Fruit fly (Drosophila melanogaster) whole organism, embryonic: Measurements from ENCODE around the gene tth.

ENCODE experiments used
- ATbp ChIP-seq: fragments of 200-800 bp; sonication (Bioruptor generic); optimal IDR thresholded peaks from 2 replicates; lab custom pipeline; 2017; ENCODE audit warnings: missing biosample characterization, mild to moderate bottlenecking, missing genetic modification characterization, missing genetic modification reagents
- Asciz ChIP-seq: fragments of 200-800 bp; sonication (Bioruptor generic); optimal IDR thresholded peaks from 2 replicates; lab custom pipeline; 2017; ENCODE audit warnings: missing biosample characterization, mild to moderate bottlenecking, missing genetic modification characterization, missing genetic modification reagents
- Bdp1 ChIP-seq: fragments of 200-800 bp; sonication (Bioruptor generic); optimal IDR thresholded peaks from 3 replicates; lab custom pipeline; 2016; ENCODE audit warnings: missing biosample characterization, missing genetic modification characterization
- CG11504 ChIP-seq: fragments of 200-800 bp; sonication (Bioruptor generic); optimal IDR thresholded peaks from 3 replicates; lab custom pipeline; 2019; ENCODE audit warnings: missing biosample characterization, mild to moderate bottlenecking, missing genetic modification characterization, moderate library complexity
- CG11696 ChIP-seq: fragments of 200-800 bp; sonication (Bioruptor generic); IDR thresholded peaks from 2 replicates; pipeline ENCODE4 v1.3.6; 2022; ENCODE audit warnings: missing biosample characterization, missing genetic modification characterization
- CG12104 ChIP-seq: fragments of 200-800 bp; sonication (Bioruptor generic); optimal IDR thresholded peaks from 3 replicates; lab custom pipeline; 2016; ENCODE audit warnings: missing biosample characterization, missing genetic modification characterization
- CG12299 ChIP-seq: fragments of 200-800 bp; sonication (Bioruptor generic); optimal IDR thresholded peaks from 2 replicates; lab custom pipeline; 2018; ENCODE audit warnings: missing biosample characterization, mild to moderate bottlenecking, missing genetic modification characterization
- CG1233 ChIP-seq: fragments of 200-800 bp; sonication (Bioruptor generic); optimal IDR thresholded peaks from 4 replicates; lab custom pipeline; 2018; ENCODE audit warnings: missing biosample characterization, mild to moderate bottlenecking, missing genetic modification characterization
- CG12659 ChIP-seq: fragments of 200-800 bp; sonication (Bioruptor generic); optimal IDR thresholded peaks from 3 replicates; lab custom pipeline; 2017; ENCODE audit warnings: mild to moderate bottlenecking, missing biosample characterization, missing genetic modification reagents, missing genetic modification characterization
- CG12744 ChIP-seq: fragments of 200-800 bp; sonication (Bioruptor generic); optimal IDR thresholded peaks from 2 replicates; lab custom pipeline; 2016; ENCODE audit warnings: missing biosample characterization, missing genetic modification characterization
- CG13296 ChIP-seq: fragments of 200-800 bp; sonication (Bioruptor generic); optimal IDR thresholded peaks from 3 replicates; lab custom pipeline; 2018; ENCODE audit warnings: missing biosample characterization, mild to moderate bottlenecking, missing genetic modification characterization
- CG14441 ChIP-seq: fragments of 200-800 bp; sonication (Bioruptor generic); IDR thresholded peaks from 2 replicates; pipeline ENCODE4 v1.3.6; 2022; ENCODE audit warnings: missing biosample characterization, missing genetic modification characterization
- CG15269 ChIP-seq: fragments of 200-800 bp; sonication (Bioruptor generic); optimal IDR thresholded peaks from 2 replicates; lab custom pipeline; 2018; ENCODE audit warnings: missing biosample characterization, mild to moderate bottlenecking, missing genetic modification characterization, moderate library complexity
- CG2120 ChIP-seq: fragments of 200-800 bp; sonication (Bioruptor generic); optimal IDR thresholded peaks from 3 replicates; lab custom pipeline; 2016; ENCODE audit warnings: missing biosample characterization, missing genetic modification characterization
- CG2889 ChIP-seq: fragments of 200-800 bp; sonication (Bioruptor generic); IDR thresholded peaks from 3 replicates; pipeline ENCODE4 v1.3.6; 2022; ENCODE audit warnings: missing biosample characterization, missing genetic modification characterization
- CG30403 ChIP-seq: fragments of 200-800 bp; sonication (Bioruptor generic); optimal IDR thresholded peaks from 3 replicates; lab custom pipeline; 2016; ENCODE audit warnings: missing biosample characterization, missing genetic modification characterization
- CG3065 ChIP-seq: fragments of 200-800 bp; sonication (Bioruptor generic); optimal IDR thresholded peaks from 2 replicates; lab custom pipeline; 2016; ENCODE audit warnings: missing biosample characterization, missing genetic modification characterization
- CG31365 ChIP-seq: fragments of 200-800 bp; sonication (Bioruptor generic); optimal IDR thresholded peaks from 2 replicates; lab custom pipeline; 2018; ENCODE audit warnings: missing biosample characterization, mild to moderate bottlenecking, missing genetic modification characterization
- CG34224 ChIP-seq: fragments of 200-800 bp; sonication (Bioruptor generic); IDR thresholded peaks from 3 replicates; pipeline ENCODE4 v1.3.6; 2022; ENCODE audit warnings: missing biosample characterization, missing genetic modification characterization; ENCODE audit not compliant: partially characterized antibody
- CG3847 ChIP-seq: fragments of 200-800 bp; sonication (Bioruptor generic); IDR thresholded peaks from 2 replicates; pipeline ENCODE4 v1.3.6; 2022; ENCODE audit warnings: missing biosample characterization, missing genetic modification characterization
- CG42726 ChIP-seq: fragments of 200-800 bp; sonication (Bioruptor generic); IDR thresholded peaks from 2 replicates; pipeline ENCODE4 v1.3.6; 2022; ENCODE audit warnings: missing biosample characterization, missing genetic modification characterization; ENCODE audit not compliant: partially characterized antibody
- CG4328 ChIP-seq: fragments of 200-800 bp; sonication (Bioruptor generic); optimal IDR thresholded peaks from 3 replicates; lab custom pipeline; 2017; ENCODE audit warnings: missing biosample characterization, missing genetic modification reagents, missing genetic modification characterization
- CG5953 ChIP-seq: fragments of 200-800 bp; sonication (Bioruptor generic); IDR thresholded peaks from 2 replicates; pipeline ENCODE4 v1.3.6; 2022; ENCODE audit warnings: missing biosample characterization, missing genetic modification characterization
- CG6683 ChIP-seq: fragments of 200-800 bp; sonication (Bioruptor generic); optimal IDR thresholded peaks from 2 replicates; lab custom pipeline; 2017; ENCODE audit warnings: missing biosample characterization, mild to moderate bottlenecking, missing genetic modification characterization, missing genetic modification reagents
- CG6813 ChIP-seq: fragments of 200-800 bp; sonication (Bioruptor generic); optimal IDR thresholded peaks from 2 replicates; lab custom pipeline; 2017; ENCODE audit warnings: missing biosample characterization, missing genetic modification characterization, mild to moderate bottlenecking, moderate library complexity, missing genetic modification reagents
- CG7745 ChIP-seq: fragments of 200-800 bp; sonication (Bioruptor generic); optimal IDR thresholded peaks from 2 replicates; lab custom pipeline; 2018; ENCODE audit warnings: missing biosample characterization, mild to moderate bottlenecking, missing genetic modification characterization, moderate library complexity
- CG7786 ChIP-seq: fragments of 200-800 bp; sonication (Bioruptor generic); optimal IDR thresholded peaks from 2 replicates; lab custom pipeline; 2016; ENCODE audit warnings: missing biosample characterization, missing genetic modification characterization
- CG9609 ChIP-seq: fragments of 200-800 bp; sonication (Bioruptor generic); optimal IDR thresholded peaks from 3 replicates; lab custom pipeline; 2016; ENCODE audit warnings: missing biosample characterization, missing genetic modification characterization
- Dek ChIP-seq: fragments of 200-800 bp; sonication (Bioruptor generic); optimal IDR thresholded peaks from 3 replicates; lab custom pipeline; 2019; ENCODE audit warnings: missing biosample characterization, mild to moderate bottlenecking, missing genetic modification characterization, moderate library complexity
- Doc3 ChIP-seq: fragments of 200-800 bp; sonication (Bioruptor generic); IDR thresholded peaks from 3 replicates; pipeline ENCODE4 v1.3.6; 2022; ENCODE audit warnings: missing biosample characterization, missing genetic modification characterization; ENCODE audit not compliant: partially characterized antibody
- Fer1 ChIP-seq: fragments of 200-800 bp; sonication (Bioruptor generic); optimal IDR thresholded peaks from 2 replicates; lab custom pipeline; 2017; ENCODE audit warnings: missing biosample characterization, mild to moderate bottlenecking, missing genetic modification characterization
- HHEX ChIP-seq: fragments of 200-800 bp; sonication (Bioruptor generic); optimal IDR thresholded peaks from 3 replicates; lab custom pipeline; 2017; ENCODE audit warnings: missing biosample characterization, mild to moderate bottlenecking, missing genetic modification characterization, missing genetic modification reagents
- HLHmδ ChIP-seq: fragments of 200-800 bp; sonication (Bioruptor generic); optimal IDR thresholded peaks from 2 replicates; lab custom pipeline; 2018; ENCODE audit warnings: missing biosample characterization, mild to moderate bottlenecking, missing genetic modification characterization, moderate library complexity
- Hr39 ChIP-seq: fragments of >200 bp; optimal IDR thresholded peaks from 2 replicates; lab custom pipeline; 2017
- Ravus ChIP-seq: fragments of 200-800 bp; sonication (Bioruptor generic); IDR thresholded peaks from 2 replicates; pipeline ENCODE4 v1.3.6; 2022; ENCODE audit warnings: missing biosample characterization, missing genetic modification characterization
- Six4 ChIP-seq: fragments of 200-800 bp; sonication (Bioruptor generic); optimal IDR thresholded peaks from 2 replicates; lab custom pipeline; 2016; ENCODE audit warnings: missing biosample characterization, missing genetic modification characterization
- ato ChIP-seq: fragments of 200-800 bp; sonication (Bioruptor generic); IDR thresholded peaks from 2 replicates; pipeline ENCODE4 v1.3.6; 2022; ENCODE audit warnings: missing biosample characterization, missing genetic modification characterization; ENCODE audit not compliant: partially characterized antibody
- bigmax ChIP-seq: fragments of 200-800 bp; sonication (Bioruptor generic); optimal IDR thresholded peaks from 2 replicates; lab custom pipeline; 2018; ENCODE audit warnings: missing biosample characterization, mild to moderate bottlenecking, missing genetic modification characterization
- crp ChIP-seq, 2 experiments: fragments of 200-800 bp; sonication (Bioruptor generic); optimal IDR thresholded peaks; 2 replicates in 1 of 2; 3 replicates in 1 of 2; lab custom pipeline; 2017; ENCODE audit warnings: missing biosample characterization in 2 of 2, missing genetic modification characterization in 2 of 2, mild to moderate bottlenecking in 1 of 2, moderate library complexity in 1 of 2
- dan ChIP-seq: fragments of 200-800 bp; sonication (Bioruptor generic); IDR thresholded peaks from 2 replicates; pipeline ENCODE4 v1.3.6; 2022; ENCODE audit warnings: missing biosample characterization, missing genetic modification characterization
- dati ChIP-seq: fragments of 200-800 bp; sonication (Bioruptor generic); IDR thresholded peaks from 2 replicates; pipeline ENCODE4 v1.3.6; 2022; ENCODE audit warnings: missing biosample characterization, missing genetic modification characterization
- dmrt11E ChIP-seq: fragments of 200-800 bp; sonication (Bioruptor generic); optimal IDR thresholded peaks from 3 replicates; lab custom pipeline; 2018; ENCODE audit warnings: missing biosample characterization, mild to moderate bottlenecking, missing genetic modification characterization, moderate library complexity
- emc ChIP-seq: fragments of 200-800 bp; sonication (Bioruptor generic); optimal IDR thresholded peaks from 2 replicates; lab custom pipeline; 2016; ENCODE audit warnings: missing biosample characterization, missing genetic modification characterization
- eyg ChIP-seq: fragments of 200-800 bp; sonication (Bioruptor generic); optimal IDR thresholded peaks from 3 replicates; lab custom pipeline; 2016; ENCODE audit warnings: missing biosample characterization, missing genetic modification characterization
- ham ChIP-seq: fragments of 200-800 bp; sonication (Bioruptor generic); IDR thresholded peaks from 2 replicates; pipeline ENCODE4 v1.3.6; 2022; ENCODE audit warnings: missing biosample characterization, missing genetic modification characterization
- inv ChIP-seq: fragments of 200-800 bp; sonication (Bioruptor generic); IDR thresholded peaks from 2 replicates; pipeline ENCODE4 v1.3.6; 2022; ENCODE audit warnings: missing biosample characterization, missing genetic modification characterization; ENCODE audit not compliant: partially characterized antibody
- nerfin-1 ChIP-seq: fragments of 200-800 bp; sonication (Bioruptor generic); optimal IDR thresholded peaks from 3 replicates; lab custom pipeline; 2019; ENCODE audit warnings: missing biosample characterization, mild to moderate bottlenecking, missing genetic modification characterization, moderate library complexity
- odd ChIP-seq: fragments of 200-800 bp; sonication (Bioruptor generic); optimal IDR thresholded peaks from 2 replicates; lab custom pipeline; 2017; ENCODE audit warnings: missing biosample characterization, mild to moderate bottlenecking, missing genetic modification characterization
- scrt ChIP-seq: fragments of 200-800 bp; sonication (Bioruptor generic); optimal IDR thresholded peaks from 2 replicates; lab custom pipeline; 2018; ENCODE audit warnings: missing biosample characterization, mild to moderate bottlenecking, missing genetic modification characterization, moderate library complexity
- slbo ChIP-seq: fragments of 200-800 bp; sonication (Bioruptor generic); IDR thresholded peaks from 2 replicates; pipeline ENCODE4 v1.3.6; 2022; ENCODE audit warnings: missing biosample characterization, missing genetic modification characterization
- tio ChIP-seq: fragments of 200-800 bp; sonication (Bioruptor generic); optimal IDR thresholded peaks from 2 replicates; lab custom pipeline; 2017; ENCODE audit warnings: missing biosample characterization, missing genetic modification characterization, inconsistent platforms

tth gene

DNA sequence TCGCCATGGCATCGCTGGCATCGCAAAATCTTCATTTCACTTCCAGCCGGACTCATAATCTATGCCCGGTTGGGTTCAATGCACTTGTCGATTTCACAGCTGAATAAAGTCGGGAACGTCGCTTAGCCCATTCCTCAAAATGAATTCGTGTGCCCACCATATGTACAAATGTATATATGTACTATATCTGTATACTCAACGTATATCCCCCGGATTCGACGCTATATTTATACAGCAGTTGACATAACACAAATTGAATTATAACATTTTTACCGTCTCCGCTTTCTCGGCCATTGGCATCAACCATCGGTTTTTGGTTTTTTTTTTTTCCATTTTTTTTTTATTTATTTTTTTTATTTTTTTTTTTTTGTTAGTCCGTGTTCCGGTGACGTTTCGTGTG is 46.1 kb downstream of the tth start (continued):
- TF ChIP-seq CG34224 (GFP tag; lab: Robert Waterston, UW) (no peak), CG15269 (no peak), Bdp1 (peak; percentile 1), emc (GFP tag; lab: Kevin White, UChicago) (no peak), dan (GFP tag; lab: Robert Waterston, UW) (no peak), nerfin-1 (no peak), slbo (no peak), ato (GFP tag; lab: Robert Waterston, UW) (no peak), HHEX (GFP tag; lab: Kevin White, UChicago) (peak; percentile 33), CG3065 (GFP tag; lab: Kevin White, UChicago) (no peak), CG6683 (GFP tag; lab: Kevin White, UChicago) (peak; percentile 13), Asciz (GFP tag; lab: Kevin White, UChicago) (peak; percentile 14), ATbp (GFP tag; lab: Kevin White, UChicago) (peak; percentile 70), CG9609 (GFP tag; lab: Kevin White, UChicago) (no peak), CG30403 (GFP tag; lab: Kevin White, UChicago) (no peak), CG4328 (GFP tag; lab: Kevin White, UChicago) (peak; percentile 39), CG12744 (no peak), Doc3 (no peak), CG11504 (tag; lab: Kevin White, UChicago) (no peak), Six4 (GFP tag; lab: Kevin White, UChicago) (no peak), Ravus (GFP tag; lab: Robert Waterston, UW) (no peak), CG14441 (GFP tag; lab: Robert Waterston, UW) (no peak), CG3847 (no peak), CG12104 (no peak), CG7786 (GFP tag; lab: Kevin White, UChicago) (no peak), CG1233 (GFP tag; lab: Kevin White, UChicago) (peak; percentile 6), ham (GFP tag; lab: Robert Waterston, UW) (no peak), CG12299 (tag; lab: Kevin White, UChicago) (no peak), CG5953 (GFP tag; lab: Robert Waterston, UW) (0 out of 2 replicates have a peak, but pooled peaks have one; percentile 13), odd (GFP tag; lab: Kevin White, UChicago) (peak; percentile 7), crp (GFP tag; optimal IDR thresholded peaks at IDR 0.05; lab: Kevin White, UChicago) (no peak), CG31365 (no peak), bigmax (no peak), CG42726 (GFP tag; lab: Robert Waterston, UW) (no peak), eyg (no peak), Hr39 (no peak), HLHmδ (GFP tag; lab: Kevin White, UChicago) (peak; percentile 29), CG12659 (GFP tag; lab: Kevin White, UChicago) (peak; percentile 1), inv (GFP tag; lab: Robert Waterston, UW) (no peak), dmrt11E (tag; lab: Kevin White, UChicago) (no peak), Dek (no peak), CG2889 (GFP tag; lab: Robert Waterston, UW) (no peak), CG2120 (peak; percentile 10), scrt (GFP tag; lab: Kevin White, UChicago) (peak; percentile 1), tio (GFP tag; lab: Kevin White, UChicago) (no peak), CG6813 (GFP tag; lab: Kevin White, UChicago) (peak; percentile 58), dati (GFP tag; lab: Robert Waterston, UW) (no peak), Fer1 (GFP tag; lab: Kevin White, UChicago) (peak; percentile 39), CG11696 (GFP tag; lab: Robert Waterston, UW) (no peak), CG13296 (peak; percentile 22), CG7745 (tag; lab: Kevin White, UChicago) (no peak)
